Fruit fly (Drosophila melanogaster) S2 (cell line): ENCODE data around the gene CG13476.

Source experiments
- CG8478 ChIP-seq: fragments of >200 bp; optimal IDR thresholded peaks from 2 replicates; lab custom pipeline; 2018
- CTCF ChIP-seq, 2 experiments: fragments of >200 bp; optimal IDR thresholded peaks; 2 replicates each; lab custom pipeline; 2018

DNA sequence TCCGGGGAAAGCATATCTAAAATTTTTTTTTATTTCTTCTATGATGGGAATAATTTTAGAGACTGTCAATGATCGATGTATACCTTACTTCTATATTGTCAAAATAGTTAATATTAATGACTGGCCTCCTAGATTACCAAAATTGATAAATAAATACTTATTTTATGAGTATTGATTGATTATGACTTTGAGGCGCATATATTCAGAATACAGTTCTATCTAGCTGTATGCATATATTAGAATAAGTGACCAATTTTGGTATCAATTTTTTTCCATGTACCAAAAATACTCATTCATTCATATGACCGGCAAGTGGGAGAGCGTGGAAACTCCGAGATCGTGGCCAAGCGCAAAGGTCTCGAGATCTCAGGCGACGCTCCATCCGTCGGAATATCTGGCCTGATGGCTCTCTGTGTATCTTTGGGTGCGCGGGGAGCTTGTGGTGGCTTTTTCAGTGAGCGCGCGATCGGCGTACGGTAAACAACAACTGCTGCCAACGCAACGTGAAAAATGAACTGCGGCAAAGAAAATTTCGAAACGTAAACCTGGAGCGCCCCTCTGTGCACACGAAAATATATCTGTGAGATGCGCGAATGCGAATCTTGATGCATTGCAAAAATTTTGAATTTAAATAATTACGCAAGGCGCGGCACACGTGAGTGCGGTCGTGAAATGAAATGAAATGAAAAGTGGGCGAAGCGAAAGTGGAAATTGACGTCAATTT lies 32.7 kb upstream of the CG13476 start, which contains the start of the genes CG43121 and ome:
- no peak for TF ChIP-seq CG8478 (lab: Kevin White, UChicago)
- TF ChIP-seq CTCF (optimal IDR thresholded peaks at IDR 0.05; lab: Kevin White, UChicago): no peak
